Worm (Caenorhabditis elegans) whole organism, mixed stage, embryonic: Measurements from ENCODE around the gene nhr-26.

Experiments
- M03D4.4 ChIP-seq: sonication (generic microtip); optimal IDR thresholded peaks from 2 replicates; lab custom pipeline; 2017; ENCODE audit warnings: mild to moderate bottlenecking, missing genetic modification characterization, missing compliant biosample characterization
- elt-3 ChIP-seq: fragments of 150-350 bp; optimal IDR thresholded peaks from 2 replicates; lab custom pipeline; 2014; ENCODE audit warnings: missing biosample characterization, missing genetic modification characterization
- lsy-2 ChIP-seq: fragments of 150-350 bp; optimal IDR thresholded peaks from 2 replicates; lab custom pipeline; 2014; ENCODE audit warnings: missing biosample characterization, missing genetic modification characterization
- nhr-237 ChIP-seq: fragments of 150-350 bp; optimal IDR thresholded peaks from 2 replicates; lab custom pipeline; 2014; ENCODE audit warnings: missing biosample characterization, missing genetic modification characterization

ce11 chrX:12665799-12666198, 34.5 kb downstream of the nhr-26 start:
- TF ChIP-seq lsy-2 (tag; lab: Kevin White, UChicago), result no peak
- no peak for TF ChIP-seq M03D4.4 (tag; lab: Kevin White, UChicago)
- TF ChIP-seq elt-3 (tag; lab: Kevin White, UChicago), result no peak
- TF ChIP-seq nhr-237, result no peak
